Worm (Caenorhabditis elegans): Measurements from ENCODE around the gene K01D12.1.

K01D12.1 gene

DNA sequence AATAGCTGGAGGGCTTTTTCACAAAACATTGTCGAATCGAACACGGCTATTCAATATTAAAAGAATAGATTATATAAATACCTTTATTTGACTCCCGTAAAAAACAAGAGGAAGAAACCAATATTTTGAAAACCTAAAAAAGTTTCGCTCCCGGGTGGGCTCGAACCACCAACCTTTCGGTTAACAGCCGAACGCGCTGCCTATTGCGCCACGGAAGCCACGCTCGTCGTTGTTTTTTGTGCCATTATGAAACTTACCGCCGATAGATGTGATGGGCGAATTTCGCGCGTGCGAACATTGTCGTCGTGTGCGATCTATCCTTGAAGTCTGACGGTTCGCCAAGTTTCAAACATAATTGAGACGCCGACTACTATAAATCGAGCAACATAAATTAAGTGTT is 45.5 kb upstream of the K01D12.1 start (continued):
- no peak for TF ChIP-seq ceh-100 (GFP tag; IDR thresholded peaks at IDR 0.05)

DNA sequence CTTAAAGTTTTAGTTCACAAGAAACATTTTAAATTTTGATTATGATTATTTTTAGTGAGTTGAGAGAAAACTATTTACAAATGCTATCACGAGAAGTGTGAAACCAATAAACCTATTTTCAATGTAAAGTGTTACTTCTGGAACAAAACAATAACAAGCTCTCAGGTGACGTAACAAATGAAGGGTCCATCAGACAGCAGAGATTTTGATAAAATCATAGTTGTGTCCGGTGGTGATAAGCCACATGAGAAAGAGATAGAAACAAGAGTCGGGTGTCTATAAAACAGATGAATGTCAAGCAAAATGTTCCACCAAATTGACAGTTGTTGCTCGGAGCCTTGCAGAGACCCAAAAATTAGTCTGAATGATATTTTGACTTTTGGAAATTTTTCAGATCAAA is 43.0 kb upstream of the K01D12.1 start:
- TF ChIP-seq ama-1 (optimal IDR thresholded peaks at IDR 0.05), result no peak
- TF ChIP-seq ama-1 (GFP tag; optimal IDR thresholded peaks at IDR 0.05), result no peak
- TF ChIP-seq Y53F4B.3 (GFP tag; IDR thresholded peaks at IDR 0.05), result no peak
- no peak for TF ChIP-seq hmg-20 (GFP tag; IDR thresholded peaks at IDR 0.05)
- no peak for TF ChIP-seq F23B12.7 (tag; optimal IDR thresholded peaks at IDR 0.05; ENCODE audit: insufficient read depth)
- TF ChIP-seq bed-1 (GFP tag; IDR thresholded peaks at IDR 0.05), result no peak
- no peak for TF ChIP-seq Y53G8AR.9 (GFP tag; conservative IDR thresholded peaks at IDR 0.05)
- TF ChIP-seq ZK185.1 (tag; optimal IDR thresholded peaks at IDR 0.05; ENCODE audit: poor library complexity, severe bottlenecking), result no peak
- no peak for TF ChIP-seq unc-62 (GFP tag; optimal IDR thresholded peaks at IDR 0.05)
- TF ChIP-seq ceh-58 (GFP tag; IDR thresholded peaks at IDR 0.05), result no peak
- no peak for TF ChIP-seq B0035.1 (tag; optimal IDR thresholded peaks at IDR 0.05)
- TF ChIP-seq ztf-6 (GFP tag; IDR thresholded peaks at IDR 0.05), result no peak
- no peak for TF ChIP-seq gei-17 (GFP tag; optimal IDR thresholded peaks at IDR 0.05)
- no peak for TF ChIP-seq hmg-1.2 (GFP tag; IDR thresholded peaks at IDR 0.05)

DNA sequence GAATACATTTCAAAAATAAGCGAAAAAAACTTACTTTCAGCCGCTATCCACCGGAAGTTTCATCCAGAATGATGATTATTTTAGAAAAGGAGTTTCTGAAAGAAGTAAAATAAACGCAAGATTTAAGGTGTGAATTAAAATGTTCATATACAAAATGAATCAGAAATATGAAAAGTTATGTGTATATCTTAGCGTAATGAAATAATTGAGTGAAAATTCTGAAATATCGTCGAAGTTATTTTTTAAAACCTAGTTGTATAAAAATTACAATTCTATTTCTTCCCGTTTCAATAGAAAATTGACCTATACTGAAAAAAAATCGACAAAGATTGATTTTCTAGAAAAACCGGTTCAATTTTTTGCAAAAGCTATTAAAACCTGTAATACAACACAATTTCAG is 39.5 kb upstream of the K01D12.1 start, which contains the start of gene twk-13:
TSS of gene twk-13 (minus strand) at position 101 of the 400 bp plus-strand sequence.
- TF ChIP-seq B0019.2 (GFP tag; conservative IDR thresholded peaks at IDR 0.05), result no peak
- TF ChIP-seq ztf-22 (GFP tag; optimal IDR thresholded peaks at IDR 0.05), result no peak
- no peak for TF ChIP-seq T07F8.4 (tag; optimal IDR thresholded peaks at IDR 0.05)
- TF ChIP-seq cebp-1 (GFP tag; IDR thresholded peaks at IDR 0.05), result no peak
- no peak for TF ChIP-seq cebp-1 (tag; optimal IDR thresholded peaks at IDR 0.05)

DNA sequence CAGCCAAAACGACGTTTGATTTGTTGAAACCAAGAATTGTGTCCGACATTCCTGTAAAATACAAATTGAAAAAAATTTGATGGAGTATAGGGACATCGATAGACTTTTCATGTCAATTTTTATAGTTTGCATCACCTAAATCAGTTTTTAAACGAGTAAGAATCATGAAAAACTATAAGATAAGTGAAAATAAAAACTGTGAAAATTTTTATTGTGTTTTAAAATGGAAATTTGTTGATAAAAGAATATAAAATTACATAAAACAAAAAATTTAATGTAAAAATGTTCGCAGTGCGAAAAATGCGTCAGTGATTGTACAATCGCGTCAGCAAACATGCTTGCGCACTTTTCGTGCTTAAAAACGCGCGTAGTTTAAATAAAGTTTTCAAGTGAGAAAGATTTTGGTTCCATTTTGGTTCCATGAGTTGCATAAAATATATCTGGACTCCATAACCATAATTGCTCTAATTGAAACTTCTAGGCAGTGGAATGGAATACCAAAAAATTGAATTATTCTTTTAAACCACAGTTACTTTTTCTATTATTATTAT is 33.9 kb upstream of the K01D12.1 start, which contains the start of gene tomm-20:
TSS of gene tomm-20 (minus strand) at position 51 of the 551 bp plus-strand sequence.
- TF ChIP-seq him-1 (tag; optimal IDR thresholded peaks at IDR 0.05) (peak; percentile 53), snpc-4 (GFP tag; optimal IDR thresholded peaks at IDR 0.05) (peak; percentile 47), snpc-4 (tag; optimal IDR thresholded peaks at IDR 0.05) (peak; percentile 77 to 85 (median 78)), madf-6 (GFP tag; IDR thresholded peaks at IDR 0.05) (peak; percentile 86), hmg-1.2 (GFP tag; IDR thresholded peaks at IDR 0.05) (peak; percentile 74), zim-3 (tag; optimal IDR thresholded peaks at IDR 0.05) (no peak), repo-1 (tag; optimal IDR thresholded peaks at IDR 0.05) (peak; percentile 83), cebp-1 (GFP tag; IDR thresholded peaks at IDR 0.05) (no peak), cebp-1 (tag; optimal IDR thresholded peaks at IDR 0.05) (peak; percentile 85), dpl-1 (GFP tag; optimal IDR thresholded peaks at IDR 0.05) (peak; percentile 98), die-1 (tag; optimal IDR thresholded peaks at IDR 0.05) (peak; percentile 52), tlf-1 (GFP tag; optimal IDR thresholded peaks at IDR 0.05) (peak; percentile 86), unc-62 (GFP tag; optimal IDR thresholded peaks at IDR 0.05) (no peak), egl-18 (GFP tag; IDR thresholded peaks at IDR 0.05) (0 out of 2 replicates have a peak, but pooled peaks have one; percentile 66), sdz-38 (tag; optimal IDR thresholded peaks at IDR 0.05) (no peak), F33H1.4 (GFP tag; IDR thresholded peaks at IDR 0.05) (peak; percentile 73), ceh-79 (tag; optimal IDR thresholded peaks at IDR 0.05) (no peak), somi-1 (GFP tag; optimal IDR thresholded peaks at IDR 0.05) (peak; percentile 47), lin-40 (tag; optimal IDR thresholded peaks at IDR 0.05) (peak; percentile 93), dox-1 (GFP tag; IDR thresholded peaks at IDR 0.05) (peak; percentile 79), K12H6.12 (tag; optimal IDR thresholded peaks at IDR 0.05) (peak; percentile 39), ceh-27 (GFP tag; optimal IDR thresholded peaks at IDR 0.05) (peak; percentile 71), C17E4.6 (GFP tag; IDR thresholded peaks at IDR 0.05) (0 out of 2 replicates have a peak, but pooled peaks have one; percentile 43), madf-10 (tag; optimal IDR thresholded peaks at IDR 0.05) (peak; percentile 58), lin-35 (GFP tag; optimal IDR thresholded peaks at IDR 0.05) (peak; percentile 86 to 98 (median 92)), hlh-26 (GFP tag; conservative IDR thresholded peaks at IDR 0.05) (no peak), madf-8 (GFP tag; conservative IDR thresholded peaks at IDR 0.05) (peak; percentile 65), gei-17 (GFP tag; optimal IDR thresholded peaks at IDR 0.05) (peak; percentile 20), T07F8.4 (tag; optimal IDR thresholded peaks at IDR 0.05) (no peak)

All from whole organism, young adult.